Worm (Caenorhabditis elegans): ENCODE measurements around the gene F01G10.9.

DNA sequence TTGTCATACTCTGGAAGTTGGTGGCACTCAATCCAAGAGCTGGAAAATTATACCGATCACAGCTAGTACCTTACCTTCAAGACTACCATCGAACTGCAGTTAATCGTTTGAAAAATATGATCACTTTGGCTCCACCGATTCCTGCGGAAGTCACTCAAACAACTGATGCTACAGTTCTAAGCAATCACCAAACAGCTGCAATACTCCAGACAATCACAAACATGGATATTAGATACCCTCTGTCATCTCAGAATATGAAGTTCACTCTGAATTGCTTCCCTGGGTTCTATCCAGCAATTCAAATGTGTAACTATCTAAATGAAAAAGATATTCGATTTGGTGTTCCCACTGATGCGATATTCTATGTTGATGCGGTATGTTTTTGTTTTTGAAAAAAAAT, 29.1 kb upstream of the F01G10.9 start:
- no peak for TF ChIP-seq egl-13 (tag; optimal IDR thresholded peaks at IDR 0.05)
- TF ChIP-seq grh-1 (GFP tag; IDR thresholded peaks at IDR 0.05), result no peak
- no peak for TF ChIP-seq nhr-76 (tag; optimal IDR thresholded peaks at IDR 0.05)
- no peak for TF ChIP-seq snpc-4 (tag; optimal IDR thresholded peaks at IDR 0.05)
- no peak for TF ChIP-seq lin-35 (GFP tag; optimal IDR thresholded peaks at IDR 0.05)
- TF ChIP-seq sox-4 (tag; optimal IDR thresholded peaks at IDR 0.05), result no peak
- TF ChIP-seq unc-62 (GFP tag; optimal IDR thresholded peaks at IDR 0.05), result no peak

Measured in whole organism, L1 larva.